Worm (Caenorhabditis elegans): ENCODE data around the gene nep-3.

Gene nep-3

ce11 chrII:3879945-3880344 lies 2.9 kb upstream of the nep-3 start, which contains the start of gene nhr-166:
Gene nhr-166, plus strand, starts transcription at chrII:3880245.
- TF ChIP-seq nhr-77 (tag; optimal IDR thresholded peaks at IDR 0.05) (no peak), zag-1 (tag; optimal IDR thresholded peaks at IDR 0.05) (no peak), C34F6.9 (tag; optimal IDR thresholded peaks at IDR 0.05) (no peak), mdl-1 (tag; optimal IDR thresholded peaks at IDR 0.05) (no peak), ZK546.5 (tag; optimal IDR thresholded peaks at IDR 0.05) (no peak)

DNA sequence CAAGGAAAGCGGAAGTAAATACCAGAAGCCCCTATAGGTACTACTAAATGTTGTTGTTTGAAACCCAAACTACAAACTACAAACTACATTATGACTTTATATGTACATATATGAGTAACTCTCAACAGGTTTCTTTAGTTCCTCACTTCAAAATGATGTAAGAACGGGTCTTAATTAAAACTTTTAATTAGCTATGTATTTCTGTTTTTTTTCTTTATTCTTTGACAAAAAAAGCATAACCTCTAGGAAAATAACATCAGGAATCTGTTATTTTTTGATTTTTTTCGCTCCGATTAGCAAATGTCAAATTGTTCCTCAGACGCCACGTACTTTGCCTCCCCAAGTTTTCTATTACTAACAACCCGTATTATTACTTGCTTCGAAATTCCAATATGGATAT lies 1.3 kb upstream of the nep-3 start, which contains the start of gene srh-250:
srh-250 (plus strand) TSS at position 301 of the 400 bp plus-strand sequence.
- TF ChIP-seq ZK546.5 (tag; optimal IDR thresholded peaks at IDR 0.05) (no peak), mdl-1 (tag; optimal IDR thresholded peaks at IDR 0.05) (no peak), peb-1 (tag; optimal IDR thresholded peaks at IDR 0.05) (no peak), nhr-6 (tag; optimal IDR thresholded peaks at IDR 0.05) (no peak), egl-27 (tag; optimal IDR thresholded peaks at IDR 0.05) (no peak), alr-1 (tag; optimal IDR thresholded peaks at IDR 0.05) (no peak), ceh-82 (tag; optimal IDR thresholded peaks at IDR 0.05) (no peak), unc-39 (tag; optimal IDR thresholded peaks at IDR 0.05) (no peak), nhr-23 (tag; optimal IDR thresholded peaks at IDR 0.05) (no peak), unc-62 (GFP tag; optimal IDR thresholded peaks at IDR 0.05) (no peak), elt-3 (tag; optimal IDR thresholded peaks at IDR 0.05) (no peak), snpc-4 (tag; optimal IDR thresholded peaks at IDR 0.05) (no peak), fos-1 (tag; optimal IDR thresholded peaks at IDR 0.05) (no peak), skn-1 (tag; optimal IDR thresholded peaks at IDR 0.05) (no peak), lin-11 (tag; optimal IDR thresholded peaks at IDR 0.05) (no peak), dmd-4 (tag; optimal IDR thresholded peaks at IDR 0.05) (no peak), nhr-77 (tag; optimal IDR thresholded peaks at IDR 0.05) (no peak), C34F6.9 (tag; optimal IDR thresholded peaks at IDR 0.05) (no peak)

ce11 chrII:3877874-3878273 lies 847 bp upstream of the nep-3 start, which contains the start of gene sdz-7:
Gene sdz-7, minus strand, starts transcription at chrII:3877974.
- TF ChIP-seq egl-27 (tag; optimal IDR thresholded peaks at IDR 0.05), result no peak
- TF ChIP-seq nhr-12 (tag; optimal IDR thresholded peaks at IDR 0.05), result no peak
- TF ChIP-seq ztf-1 (GFP tag; conservative IDR thresholded peaks at IDR 0.05), result no peak
- no peak for TF ChIP-seq mab-5 (tag; optimal IDR thresholded peaks at IDR 0.05)
- TF ChIP-seq lin-13 (GFP tag; optimal IDR thresholded peaks at IDR 0.05), result no peak
- TF ChIP-seq skn-1 (tag; optimal IDR thresholded peaks at IDR 0.05), result no peak
- no peak for TF ChIP-seq snpc-4 (tag; optimal IDR thresholded peaks at IDR 0.05)
- TF ChIP-seq nhr-77 (tag; optimal IDR thresholded peaks at IDR 0.05), result no peak

- TF ChIP-seq ceh-16 (tag; optimal IDR thresholded peaks at IDR 0.05), result no peak
- no peak for TF ChIP-seq mab-5 (tag; optimal IDR thresholded peaks at IDR 0.05)
- TF ChIP-seq elt-1 (tag; optimal IDR thresholded peaks at IDR 0.05), result no peak
- no peak for TF ChIP-seq F13H6.1 (tag; optimal IDR thresholded peaks at IDR 0.05)
- no peak for TF ChIP-seq ztf-11 (tag; optimal IDR thresholded peaks at IDR 0.05)
- TF ChIP-seq elt-3 (tag; optimal IDR thresholded peaks at IDR 0.05), result no peak
- no peak for TF ChIP-seq lsy-2 (tag; optimal IDR thresholded peaks at IDR 0.05)
- no peak for TF ChIP-seq nhr-25 (tag; optimal IDR thresholded peaks at IDR 0.05)
- TF ChIP-seq dmd-4 (tag; optimal IDR thresholded peaks at IDR 0.05), result no peak
- TF ChIP-seq nhr-10 (tag; optimal IDR thresholded peaks at IDR 0.05), result no peak
- no peak for TF ChIP-seq nhr-77 (tag; optimal IDR thresholded peaks at IDR 0.05)
- no peak for TF ChIP-seq C34F6.9 (tag; optimal IDR thresholded peaks at IDR 0.05)
- no peak for TF ChIP-seq unc-62 (GFP tag; optimal IDR thresholded peaks at IDR 0.05)
- TF ChIP-seq ztf-4 (tag; optimal IDR thresholded peaks at IDR 0.05), result no peak
- no peak for TF ChIP-seq unc-55 (GFP tag; optimal IDR thresholded peaks at IDR 0.05)
- TF ChIP-seq nhr-237 (tag; optimal IDR thresholded peaks at IDR 0.05), result no peak
Observed at ce11 chrII:3869601-3870000, 7.4 kb downstream of the nep-3 start, which contains the start of gene oac-10. Gene oac-10, plus strand, starts transcription at chrII:3869901.

- TF ChIP-seq mbf-1 (tag; optimal IDR thresholded peaks at IDR 0.05) (no peak), mdl-1 (tag; optimal IDR thresholded peaks at IDR 0.05) (no peak), alr-1 (tag; optimal IDR thresholded peaks at IDR 0.05) (no peak), elt-1 (tag; optimal IDR thresholded peaks at IDR 0.05) (no peak), unc-62 (GFP tag; optimal IDR thresholded peaks at IDR 0.05) (no peak), zag-1 (tag; optimal IDR thresholded peaks at IDR 0.05) (no peak), elt-3 (tag; optimal IDR thresholded peaks at IDR 0.05) (no peak), fos-1 (tag; optimal IDR thresholded peaks at IDR 0.05) (no peak), nhr-77 (tag; optimal IDR thresholded peaks at IDR 0.05) (no peak), nhr-25 (tag; optimal IDR thresholded peaks at IDR 0.05) (no peak)
Observed at ce11 chrII:3864652-3865051, 12.4 kb downstream of the nep-3 start, which contains the start of gene nhr-261. Gene nhr-261, minus strand, starts transcription at chrII:3864752.

Measured in whole organism, L2 larva.